Worm (Caenorhabditis elegans) whole organism, midembryonic: ENCODE results near the gene Y38E10A.8.

ENCODE experiments used
- cog-1 ChIP-seq: sonication (generic microtip); optimal IDR thresholded peaks from 2 replicates; lab custom pipeline; 2016; ENCODE audit warnings: missing genetic modification characterization, missing compliant biosample characterization
- flt-1 ChIP-seq: fragments of 200-800 bp; sonication (Bioruptor generic); IDR thresholded peaks from 2 replicates; pipeline ENCODE4 v1.3.6; 2022; ENCODE audit warnings: missing genetic modification characterization, missing compliant biosample characterization
- klf-2 ChIP-seq: fragments of 200-800 bp; sonication (Bioruptor generic); conservative IDR thresholded peaks from 2 replicates; pipeline ENCODE4 v1.3.6; 2022; ENCODE audit warnings: missing genetic modification reagents, missing genetic modification characterization, missing compliant biosample characterization
- ref-1 ChIP-seq: fragments of 200-800 bp; sonication (Bioruptor generic); conservative IDR thresholded peaks from 2 replicates; pipeline ENCODE4 v1.3.6; 2022; ENCODE audit warnings: missing genetic modification reagents, missing genetic modification characterization, missing compliant biosample characterization
- ztf-23 ChIP-seq: fragments of 200-800 bp; sonication (Bioruptor generic); IDR thresholded peaks from 2 replicates; pipeline ENCODE4 v1.3.6; 2022; ENCODE audit warnings: missing genetic modification reagents, missing genetic modification characterization, missing compliant biosample characterization
- ztf-29 ChIP-seq: fragments of 200-800 bp; sonication (Bioruptor generic); IDR thresholded peaks from 2 replicates; pipeline ENCODE4 v1.3.6; 2022; ENCODE audit warnings: missing genetic modification reagents, missing genetic modification characterization, missing compliant biosample characterization

- TF ChIP-seq klf-2 (GFP tag; lab: Robert Waterston, UW) (no peak), ztf-29 (GFP tag; lab: Robert Waterston, UW) (no peak), ref-1 (GFP tag; lab: Robert Waterston, UW) (no peak), ztf-23 (GFP tag; lab: Robert Waterston, UW) (no peak), flt-1 (no peak), cog-1 (tag; lab: Kevin White, UChicago) (no peak)
These were observed 34.2 kb upstream of the Y38E10A.8 start, which contains the start of gene Y38E10A.35 for ce11 chrII:12572760-12573159.
